Worm (Caenorhabditis elegans): ENCODE results near the gene F42F12.3.

- TF ChIP-seq dao-5 (tag; optimal IDR thresholded peaks at IDR 0.05), result no peak
- no peak for TF ChIP-seq him-1 (tag; optimal IDR thresholded peaks at IDR 0.05)
These were observed 21.7 kb upstream of the F42F12.3 start, which contains the start of gene srd-45 for ce11 chrX:12328676-12329075.
